Worm (Caenorhabditis elegans): Measurements from ENCODE around the gene glb-1.
A peak's percentile ranks its signal among the peaks of the same experiment; 100 is the strongest.

The glb-1 gene

DNA sequence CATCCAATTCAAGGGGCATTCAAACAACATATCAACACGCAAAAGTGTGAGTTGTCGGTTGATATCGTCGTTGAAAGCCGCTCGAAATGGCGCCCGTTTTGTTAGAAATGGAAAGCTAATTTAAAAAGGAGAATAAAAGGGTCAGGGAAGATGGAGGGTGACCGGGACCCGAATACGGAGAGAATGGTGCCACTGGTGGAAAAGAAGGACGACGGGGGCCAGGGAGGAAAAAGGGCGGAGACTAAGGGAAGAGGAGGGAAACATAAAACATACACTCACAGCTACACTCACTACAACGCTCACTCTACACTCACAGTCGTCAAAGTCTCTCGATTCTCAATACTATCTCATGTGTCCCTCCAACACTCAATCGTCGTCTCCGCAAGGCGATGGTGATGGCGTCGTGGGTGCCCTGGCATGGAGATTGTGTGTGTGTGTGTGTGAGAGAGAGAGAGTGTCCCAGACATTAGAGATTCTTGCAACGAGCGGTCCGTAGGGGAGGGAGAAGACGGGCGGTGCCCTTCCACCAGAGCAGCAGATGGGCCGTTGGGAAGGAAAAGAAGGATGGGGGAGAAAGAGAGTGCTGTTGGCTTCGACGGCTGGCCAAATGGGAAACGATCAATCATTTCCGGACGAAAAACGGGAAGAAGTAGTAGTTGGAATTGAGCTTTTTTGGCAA is 49.0 kb downstream of the glb-1 start (continued):
- TF ChIP-seq daf-12 (tag; optimal IDR thresholded peaks at IDR 0.05) (no peak), nhr-12 (tag; optimal IDR thresholded peaks at IDR 0.05) (no peak), nhr-11 (tag; optimal IDR thresholded peaks at IDR 0.05) (no peak), unc-39 (tag; optimal IDR thresholded peaks at IDR 0.05) (no peak), aly-2 (tag; optimal IDR thresholded peaks at IDR 0.05) (no peak), unc-62 (GFP tag; optimal IDR thresholded peaks at IDR 0.05) (peak; percentile 67), nhr-67 (tag; optimal IDR thresholded peaks at IDR 0.05) (no peak), ZK546.5 (tag; optimal IDR thresholded peaks at IDR 0.05) (no peak), nhr-77 (tag; optimal IDR thresholded peaks at IDR 0.05) (no peak), nhr-23 (tag; optimal IDR thresholded peaks at IDR 0.05) (peak; percentile 10), lin-15B (tag; optimal IDR thresholded peaks at IDR 0.05) (peak; percentile 69), lin-39 (tag; optimal IDR thresholded peaks at IDR 0.05) (peak; percentile 99), jun-1 (tag; optimal IDR thresholded peaks at IDR 0.05) (peak; percentile 51), hmg-11 (tag; optimal IDR thresholded peaks at IDR 0.05) (peak; percentile 96), pqm-1 (tag; optimal IDR thresholded peaks at IDR 0.05) (no peak), tbx-2 (tag; optimal IDR thresholded peaks at IDR 0.05) (peak; percentile 79), pha-4 (tag; optimal IDR thresholded peaks at IDR 0.05) (no peak)

DNA sequence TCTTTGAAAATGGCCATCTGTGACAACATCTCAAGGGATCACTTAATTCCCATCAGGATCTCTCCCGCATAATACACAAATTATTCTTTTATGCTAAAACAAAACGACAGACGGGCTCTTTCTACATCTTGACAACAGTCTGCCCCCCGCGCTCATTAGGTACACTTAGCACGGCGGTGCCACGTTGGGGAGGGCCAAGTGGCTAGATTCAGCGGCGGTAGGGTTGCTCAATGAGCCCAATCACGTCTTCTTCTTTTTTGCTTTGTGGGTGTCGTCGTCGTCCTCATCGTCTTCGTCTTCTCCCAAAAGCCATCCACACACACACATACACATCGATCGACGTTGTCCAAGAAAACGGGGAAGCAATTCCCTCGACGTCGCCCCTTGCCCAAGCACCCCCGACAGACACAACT is 50.0 kb downstream of the glb-1 start:
- TF ChIP-seq fkh-2 (tag; optimal IDR thresholded peaks at IDR 0.05) (no peak), nhr-77 (tag; optimal IDR thresholded peaks at IDR 0.05) (no peak), aly-2 (tag; optimal IDR thresholded peaks at IDR 0.05) (no peak), nhr-237 (tag; optimal IDR thresholded peaks at IDR 0.05) (no peak), ceh-82 (tag; optimal IDR thresholded peaks at IDR 0.05) (no peak), ceh-16 (tag; optimal IDR thresholded peaks at IDR 0.05) (no peak), egl-5 (tag; optimal IDR thresholded peaks at IDR 0.05) (peak; percentile 11), nhr-12 (tag; optimal IDR thresholded peaks at IDR 0.05) (no peak), elt-2 (tag; optimal IDR thresholded peaks at IDR 0.05) (no peak), lsy-12 (tag; optimal IDR thresholded peaks at IDR 0.05) (no peak), nhr-43 (tag; optimal IDR thresholded peaks at IDR 0.05; ENCODE audit: poor library complexity, severe bottlenecking) (no peak), ceh-9 (tag; optimal IDR thresholded peaks at IDR 0.05) (no peak), elt-1 (tag; optimal IDR thresholded peaks at IDR 0.05) (no peak), nhr-28 (tag; optimal IDR thresholded peaks at IDR 0.05) (no peak), egl-27 (tag; optimal IDR thresholded peaks at IDR 0.05) (no peak), lin-39 (tag; optimal IDR thresholded peaks at IDR 0.05) (peak; percentile 56), jun-1 (tag; optimal IDR thresholded peaks at IDR 0.05) (no peak), nhr-76 (tag; optimal IDR thresholded peaks at IDR 0.05) (no peak), hmg-11 (tag; optimal IDR thresholded peaks at IDR 0.05) (peak; percentile 9), nhr-11 (tag; optimal IDR thresholded peaks at IDR 0.05) (no peak), nfya-1 (tag; optimal IDR thresholded peaks at IDR 0.05; ENCODE audit: insufficient read depth) (peak; percentile 52), fkh-10 (GFP tag; optimal IDR thresholded peaks at IDR 0.05) (no peak), mml-1 (tag; optimal IDR thresholded peaks at IDR 0.05) (no peak), elt-3 (tag; optimal IDR thresholded peaks at IDR 0.05) (no peak), snpc-4 (tag; optimal IDR thresholded peaks at IDR 0.05) (no peak), tbx-2 (tag; optimal IDR thresholded peaks at IDR 0.05) (no peak), mdl-1 (tag; optimal IDR thresholded peaks at IDR 0.05) (no peak), ceh-28 (tag; optimal IDR thresholded peaks at IDR 0.05) (no peak)

All from whole organism, L3 larva.